Worm (Caenorhabditis elegans) whole organism, L1 larva: ENCODE results near the gene F19H6.5.
A peak's percentile ranks its signal among the peaks of the same experiment; 100 is the strongest.

Source experiments
- blmp-1 ChIP-seq: fragments of 150-350 bp; optimal IDR thresholded peaks from 2 replicates; lab custom pipeline; 2014; ENCODE audit warnings: missing biosample characterization, missing genetic modification characterization
- ceh-90 ChIP-seq: sonication (generic microtip); optimal IDR thresholded peaks from 2 replicates; lab custom pipeline; 2016; ENCODE audit warnings: missing genetic modification characterization, missing compliant biosample characterization
- rnt-1 ChIP-seq: sonication (generic microtip); optimal IDR thresholded peaks from 2 replicates; lab custom pipeline; 2016; ENCODE audit warnings: mild to moderate bottlenecking, missing genetic modification characterization, moderate library complexity, missing compliant biosample characterization
- sptf-1 ChIP-seq: fragments of 150-350 bp; optimal IDR thresholded peaks from 2 replicates; lab custom pipeline; 2014; ENCODE audit warnings: missing biosample characterization, missing genetic modification characterization
- tlp-1 ChIP-seq: fragments of 150-350 bp; optimal IDR thresholded peaks from 2 replicates; lab custom pipeline; 2014; ENCODE audit warnings: missing biosample characterization, missing genetic modification characterization
- ztf-11 ChIP-seq, 2 experiments: sonication (generic microtip); optimal IDR thresholded peaks; 2 replicates each; lab custom pipeline; 2016 to 2017; ENCODE audit warnings: missing genetic modification characterization in 2 of 2, missing biosample characterization in 1 of 2, missing compliant biosample characterization in 1 of 2

DNA sequence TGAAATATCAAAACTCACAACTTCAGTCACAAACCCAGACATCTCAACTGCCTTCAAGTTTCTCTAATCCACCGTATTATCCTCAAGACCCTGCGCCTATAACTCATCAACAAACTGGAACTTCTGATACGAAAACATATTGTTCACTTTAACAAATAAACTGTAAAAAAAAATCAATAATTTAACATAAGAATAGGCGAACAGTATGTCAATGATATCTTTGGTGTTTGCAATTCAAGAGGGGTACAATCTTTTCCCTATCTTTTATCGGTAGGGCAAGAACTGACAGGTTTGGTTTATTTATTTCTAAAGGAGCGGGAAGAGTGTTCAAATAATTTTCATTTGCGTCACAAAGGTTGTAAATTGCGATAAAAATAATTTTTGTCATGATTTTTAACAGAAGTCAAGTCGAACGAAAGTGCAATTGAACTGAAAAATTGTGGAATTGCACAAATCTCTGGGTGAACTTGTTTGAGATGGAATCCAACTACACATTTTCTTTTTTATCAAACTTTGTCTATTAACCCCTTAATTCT is 1.7 kb downstream of the F19H6.5 start:
- TF ChIP-seq ceh-90 (tag; lab: Kevin White, UChicago) (peak; percentile 15), ztf-11 (tag; optimal IDR thresholded peaks at IDR 0.05; lab: Kevin White, UChicago) (peak; percentile 49 to 89), sptf-1 (no peak), tlp-1 (tag; lab: Kevin White, UChicago) (no peak), rnt-1 (peak; percentile 95), blmp-1 (tag; lab: Kevin White, UChicago) (peak; percentile 54)
